Fruit fly (Drosophila melanogaster) whole organism, embryonic: ENCODE measurements around the gene CG43815.

Experiments
- Atf3 ChIP-seq: fragments of 200-800 bp; sonication (Bioruptor generic); optimal IDR thresholded peaks from 3 replicates; lab custom pipeline; 2016; ENCODE audit warnings: missing biosample characterization, missing genetic modification characterization
- Awh ChIP-seq: fragments of 200-800 bp; sonication (Bioruptor generic); IDR thresholded peaks from 2 replicates; pipeline ENCODE4, ENCODE4 v1.3.6; 2022; ENCODE audit warnings: missing biosample characterization, missing genetic modification characterization
- CG10209 ChIP-seq: fragments of 200-800 bp; sonication (Bioruptor generic); optimal IDR thresholded peaks from 3 replicates; lab custom pipeline; 2017; ENCODE audit warnings: missing biosample characterization, mild to moderate bottlenecking, missing genetic modification characterization, missing genetic modification reagents
- CG10565 ChIP-seq: fragments of 200-800 bp; sonication (Bioruptor generic); optimal IDR thresholded peaks from 3 replicates; lab custom pipeline; 2016; ENCODE audit warnings: missing biosample characterization, mild to moderate bottlenecking, missing genetic modification characterization
- CG10979 ChIP-seq: fragments of 200-800 bp; sonication (Bioruptor generic); optimal IDR thresholded peaks from 2 replicates; lab custom pipeline; 2018; ENCODE audit warnings: missing biosample characterization, mild to moderate bottlenecking, missing genetic modification characterization, moderate library complexity
- CG12155 ChIP-seq: fragments of 200-800 bp; sonication (Bioruptor generic); optimal IDR thresholded peaks from 3 replicates; lab custom pipeline; 2016; ENCODE audit warnings: missing biosample characterization, missing genetic modification characterization
- CG14710 ChIP-seq: fragments of 200-800 bp; sonication (Bioruptor generic); optimal IDR thresholded peaks from 3 replicates; lab custom pipeline; 2019; ENCODE audit warnings: missing biosample characterization, mild to moderate bottlenecking, missing genetic modification characterization, moderate library complexity
- CG15696 ChIP-seq: fragments of 200-800 bp; sonication (Bioruptor generic); optimal IDR thresholded peaks from 2 replicates; lab custom pipeline; 2019; ENCODE audit warnings: missing biosample characterization, mild to moderate bottlenecking, missing genetic modification characterization, moderate library complexity
- CG16779 ChIP-seq: fragments of 200-800 bp; sonication (Bioruptor generic); IDR thresholded peaks from 2 replicates; pipeline ENCODE4 v1.3.6; 2022; ENCODE audit warnings: missing biosample characterization, missing genetic modification characterization
- CG18262 ChIP-seq: fragments of 200-800 bp; optimal IDR thresholded peaks from 3 replicates; lab custom pipeline; 2019; ENCODE audit warnings: missing biosample characterization, mild to moderate bottlenecking, missing genetic modification characterization, moderate library complexity
- CG2678 ChIP-seq: fragments of 200-800 bp; sonication (Bioruptor generic); optimal IDR thresholded peaks from 3 replicates; lab custom pipeline; 2019; ENCODE audit warnings: missing biosample characterization, mild to moderate bottlenecking, missing genetic modification characterization, moderate library complexity
- CG2712 ChIP-seq: fragments of 200-800 bp; optimal IDR thresholded peaks from 3 replicates; lab custom pipeline; 2019; ENCODE audit warnings: missing biosample characterization, mild to moderate bottlenecking, missing genetic modification characterization, moderate library complexity
- CG30403 ChIP-seq: fragments of 200-800 bp; sonication (Bioruptor generic); optimal IDR thresholded peaks from 3 replicates; lab custom pipeline; 2016; ENCODE audit warnings: missing biosample characterization, missing genetic modification characterization
- CG3163 ChIP-seq: fragments of 200-800 bp; sonication (Bioruptor generic); optimal IDR thresholded peaks from 3 replicates; lab custom pipeline; 2016; ENCODE audit warnings: missing biosample characterization, missing genetic modification characterization
- CG4820 ChIP-seq: fragments of 200-800 bp; sonication (Bioruptor generic); optimal IDR thresholded peaks from 3 replicates; lab custom pipeline; 2016; ENCODE audit warnings: missing biosample characterization, missing genetic modification characterization
- CG6175 ChIP-seq: fragments of 200-800 bp; sonication (Bioruptor generic); IDR thresholded peaks from 3 replicates; pipeline ENCODE4 v1.3.6; 2022; ENCODE audit warnings: missing biosample characterization, missing genetic modification characterization
- CG6654 ChIP-seq: fragments of 200-800 bp; sonication (Bioruptor generic); optimal IDR thresholded peaks from 2 replicates; lab custom pipeline; 2017; ENCODE audit warnings: missing biosample characterization, mild to moderate bottlenecking, missing genetic modification characterization
- CG6689 ChIP-seq: fragments of 200-800 bp; sonication (Bioruptor generic); IDR thresholded peaks from 2 replicates; pipeline ENCODE4 v1.3.6; 2022; ENCODE audit warnings: missing biosample characterization, missing genetic modification characterization
- CG7839 ChIP-seq: fragments of 200-800 bp; sonication (Bioruptor generic); optimal IDR thresholded peaks from 3 replicates; lab custom pipeline; 2018; ENCODE audit warnings: missing biosample characterization, mild to moderate bottlenecking, missing genetic modification characterization, moderate library complexity
- CG8944 ChIP-seq: fragments of 200-800 bp; sonication (Bioruptor generic); optimal IDR thresholded peaks from 3 replicates; lab custom pipeline; 2016; ENCODE audit warnings: missing biosample characterization, missing genetic modification characterization
- Camta ChIP-seq: fragments of 200-800 bp; sonication (Bioruptor generic); optimal IDR thresholded peaks from 2 replicates; lab custom pipeline; 2016; ENCODE audit warnings: missing biosample characterization, missing genetic modification characterization
- Dfd ChIP-seq, 2 experiments: fragments of >200 bp; optimal IDR thresholded peaks; 2 replicates each; lab custom pipeline; 2017; ENCODE audit warnings: missing biosample characterization in 2 of 2, missing genetic modification characterization in 2 of 2
- ERR ChIP-seq: fragments of 200-800 bp; sonication (Bioruptor generic); optimal IDR thresholded peaks from 2 replicates; lab custom pipeline; 2016; ENCODE audit warnings: missing biosample characterization, missing genetic modification characterization
- NC2α ChIP-seq: fragments of 200-800 bp; sonication (Bioruptor generic); optimal IDR thresholded peaks from 2 replicates; lab custom pipeline; 2016; ENCODE audit warnings: missing biosample characterization, missing genetic modification characterization
- Oli ChIP-seq: fragments of 200-800 bp; sonication (Bioruptor generic); optimal IDR thresholded peaks from 2 replicates; lab custom pipeline; 2018; ENCODE audit warnings: missing biosample characterization, mild to moderate bottlenecking, missing genetic modification characterization, moderate library complexity
- Poxn ChIP-seq: fragments of 200-800 bp; sonication (Bioruptor generic); IDR thresholded peaks from 2 replicates; pipeline ENCODE4 v1.3.6; 2022; ENCODE audit warnings: missing biosample characterization, missing genetic modification characterization
- Side ChIP-seq: fragments of 200-800 bp; sonication (Bioruptor generic); optimal IDR thresholded peaks from 2 replicates; lab custom pipeline; 2016; ENCODE audit warnings: missing biosample characterization, missing genetic modification characterization
- Six4 ChIP-seq: fragments of 200-800 bp; sonication (Bioruptor generic); optimal IDR thresholded peaks from 2 replicates; lab custom pipeline; 2016; ENCODE audit warnings: missing biosample characterization, missing genetic modification characterization
- Usf ChIP-seq: fragments of 200-800 bp; sonication (Bioruptor generic); optimal IDR thresholded peaks from 2 replicates; lab custom pipeline; 2017; ENCODE audit warnings: missing genotype, missing biosample characterization, missing genetic modification characterization
- chn ChIP-seq: fragments of 200-800 bp; sonication (Bioruptor generic); optimal IDR thresholded peaks from 2 replicates; lab custom pipeline; 2016; ENCODE audit warnings: missing biosample characterization, missing genetic modification characterization
- ci ChIP-seq: fragments of 200-800 bp; sonication (Bioruptor generic); IDR thresholded peaks from 3 replicates; pipeline ENCODE4 v1.3.6; 2022; ENCODE audit warnings: missing biosample characterization, missing genetic modification characterization
- croc ChIP-seq: fragments of 200-800 bp; sonication (Bioruptor generic); conservative IDR thresholded peaks from 3 replicates; pipeline ENCODE4 v1.3.6; 2022; ENCODE audit warnings: missing biosample characterization, missing genetic modification characterization
- dpn ChIP-seq, 2 experiments: fragments of 200-800 bp; sonication (Bioruptor generic); optimal IDR thresholded peaks; 3 replicates each; lab custom pipeline; 2016; ENCODE audit warnings: missing biosample characterization in 2 of 2, missing genetic modification characterization in 2 of 2
- dysf ChIP-seq: fragments of 200-800 bp; sonication (Bioruptor generic); IDR thresholded peaks from 3 replicates; pipeline ENCODE4 v1.3.6; 2022; ENCODE audit warnings: missing biosample characterization, missing genetic modification characterization
- eve ChIP-seq, 2 experiments: fragments of >200 bp; optimal IDR thresholded peaks; 2 replicates each; lab custom pipeline; 2017; ENCODE audit warnings: missing biosample characterization in 2 of 2, missing genetic modification characterization in 2 of 2
- gem ChIP-seq: fragments of 200-800 bp; sonication (Bioruptor generic); optimal IDR thresholded peaks from 2 replicates; lab custom pipeline; 2019; ENCODE audit warnings: missing biosample characterization, mild to moderate bottlenecking, missing genetic modification characterization, moderate library complexity
- gsb ChIP-seq: fragments of 200-800 bp; sonication (Bioruptor generic); IDR thresholded peaks from 2 replicates; pipeline ENCODE4 v1.3.6; 2022; ENCODE audit warnings: missing biosample characterization, missing genetic modification characterization
- hth ChIP-seq: fragments of >200 bp; optimal IDR thresholded peaks from 2 replicates; lab custom pipeline; 2017; ENCODE audit warnings: inconsistent platforms
- nau ChIP-seq: fragments of 200-800 bp; sonication (Bioruptor generic); optimal IDR thresholded peaks from 3 replicates; lab custom pipeline; 2017; ENCODE audit warnings: missing biosample characterization, mild to moderate bottlenecking, missing genetic modification characterization, missing genetic modification reagents
- org-1 ChIP-seq: fragments of 200-800 bp; sonication (Bioruptor generic); optimal IDR thresholded peaks from 2 replicates; lab custom pipeline; 2017; ENCODE audit warnings: missing biosample characterization, missing genetic modification characterization
- otp ChIP-seq: fragments of 200-800 bp; sonication (Bioruptor generic); IDR thresholded peaks from 3 replicates; pipeline ENCODE4, ENCODE4 v1.3.6; 2022; ENCODE audit warnings: missing biosample characterization, missing genetic modification characterization
- pan ChIP-seq, 4 experiments: fragments of >200 bp in 3 of 4; fragments of 200-800 bp in 1 of 4; sonication (Bioruptor generic) in 1 of 4; optimal IDR thresholded peaks in 3 of 4; IDR thresholded peaks in 1 of 4; 2 replicates each; pipeline versions ENCODE4 v1.3.6 to Lab custom; 2017 to 2022; ENCODE audit warnings: missing biosample characterization in 2 of 4, missing genetic modification characterization in 2 of 4, mixed read lengths in 1 of 4
- pnt ChIP-seq: fragments of 200-800 bp; sonication (Bioruptor generic); optimal IDR thresholded peaks from 3 replicates; lab custom pipeline; 2016; ENCODE audit warnings: missing biosample characterization, missing genetic modification characterization
- prd ChIP-seq, 3 experiments: fragments of >200 bp in 2 of 3; fragments of 200-800 bp in 1 of 3; sonication (Bioruptor generic) in 1 of 3; optimal IDR thresholded peaks in 2 of 3; IDR thresholded peaks in 1 of 3; 2 replicates in 2 of 3; 3 replicates in 1 of 3; pipeline versions ENCODE4 v1.3.6 to Lab custom; 2017 to 2022; ENCODE audit warnings: missing biosample characterization in 1 of 3, missing genetic modification characterization in 1 of 3
- pum ChIP-seq: fragments of 200-800 bp; sonication (Bioruptor generic); optimal IDR thresholded peaks from 2 replicates; lab custom pipeline; 2016; ENCODE audit warnings: missing biosample characterization, missing genetic modification characterization
- ro ChIP-seq: fragments of 200-800 bp; sonication (Bioruptor generic); IDR thresholded peaks from 2 replicates; pipeline ENCODE4 v1.3.6; 2022; ENCODE audit warnings: missing biosample characterization, missing genetic modification characterization
- seq ChIP-seq: fragments of 200-800 bp; sonication (Bioruptor generic); IDR thresholded peaks from 2 replicates; pipeline ENCODE4 v1.3.6; 2022; ENCODE audit warnings: missing biosample characterization, missing genetic modification characterization
- sim ChIP-seq: fragments of 200-800 bp; sonication (Bioruptor generic); IDR thresholded peaks from 2 replicates; pipeline ENCODE4 v1.3.6; 2022; ENCODE audit warnings: missing biosample characterization, missing genetic modification characterization
- vfl ChIP-seq: fragments of 200-800 bp; sonication (Bioruptor generic); optimal IDR thresholded peaks from 2 replicates; lab custom pipeline; 2016; ENCODE audit warnings: missing biosample characterization, missing genetic modification characterization
- vvl ChIP-seq: fragments of 200-800 bp; sonication (Bioruptor generic); IDR thresholded peaks from 2 replicates; pipeline ENCODE4 v1.3.6; 2022; ENCODE audit warnings: missing biosample characterization, missing genetic modification characterization

Gene CG43815

dm6 chr2L:3532973-3533525 is 43.0 kb upstream of the CG43815 start (continued):
- TF ChIP-seq CG6689 (GFP tag; lab: Robert Waterston, UW) (peak; percentile 65), prd (optimal IDR thresholded peaks at IDR 0.05; lab: Kevin White, UChicago) (no peak), prd (GFP tag; IDR thresholded peaks at IDR 0.05; lab: Robert Waterston, UW) (peak; percentile 95), vfl (no peak), eve (GFP tag; optimal IDR thresholded peaks at IDR 0.05; lab: Kevin White, UChicago) (peak in 1 of 2 experiments; percentile 94), hth (lab: Kevin White, UChicago) (no peak), nau (GFP tag; lab: Kevin White, UChicago) (no peak), org-1 (GFP tag; lab: Kevin White, UChicago) (peak; percentile 24), croc (GFP tag; lab: Robert Waterston, UW) (0 out of 3 replicates have a peak, but pooled peaks have one; percentile 40), gem (tag; lab: Kevin White, UChicago) (peak; percentile 67), Oli (tag; lab: Kevin White, UChicago) (peak; percentile 56), ERR (no peak), CG4820 (GFP tag; lab: Kevin White, UChicago) (peak; percentile 52), gsb (no peak), CG8944 (GFP tag; lab: Kevin White, UChicago) (peak; percentile 36), CG16779 (GFP tag; lab: Robert Waterston, UW) (no peak), CG2678 (tag; lab: Kevin White, UChicago) (peak; percentile 21), dpn (GFP tag; optimal IDR thresholded peaks at IDR 0.05; lab: Kevin White, UChicago) (peak; percentile 51 to 53), CG10209 (GFP tag; lab: Kevin White, UChicago) (peak; percentile 27), ro (no peak), CG10565 (peak; percentile 21), otp (GFP tag; lab: Robert Waterston, UW) (peak; percentile 81), Awh (GFP tag; lab: Robert Waterston, UW) (0 out of 2 replicates have a peak, but pooled peaks have one; percentile 10), CG7839 (tag; lab: Kevin White, UChicago) (peak; percentile 44), Dfd (GFP tag; optimal IDR thresholded peaks at IDR 0.05; lab: Kevin White, UChicago) (no peak), ci (GFP tag; lab: Robert Waterston, UW) (peak; percentile 62; the same call in 2 of the 3 replicates), CG15696 (tag; lab: Kevin White, UChicago) (peak; percentile 88), CG6175 (GFP tag; lab: Robert Waterston, UW) (no peak), Atf3 (GFP tag; lab: Kevin White, UChicago) (peak; percentile 17), Usf (GFP tag; lab: Kevin White, UChicago) (peak; percentile 28), sim (GFP tag; lab: Robert Waterston, UW) (no peak), CG14710 (tag; lab: Kevin White, UChicago) (peak; percentile 63), chn (peak; percentile 52), Six4 (GFP tag; lab: Kevin White, UChicago) (peak; percentile 12), CG2712 (peak; percentile 69), NC2α (GFP tag; lab: Kevin White, UChicago) (no peak), CG18262 (tag; lab: Kevin White, UChicago) (peak; percentile 66), pnt (GFP tag; lab: Kevin White, UChicago) (peak; percentile 55), Poxn (GFP tag; lab: Robert Waterston, UW) (no peak), vvl (GFP tag; lab: Robert Waterston, UW) (peak; percentile 38; the same call in 1 of the 2 replicates), pan (optimal IDR thresholded peaks at IDR 0.05; lab: Kevin White, UChicago) (no peak), pan (GFP tag; optimal IDR thresholded peaks at IDR 0.05 in 1 of 2, IDR thresholded peaks at IDR 0.05 in 1 of 2) (peak in 1 of 2 experiments; percentile 65), Camta (GFP tag; lab: Kevin White, UChicago) (no peak), seq (GFP tag; lab: Robert Waterston, UW) (no peak), CG12155 (GFP tag; lab: Kevin White, UChicago) (peak; percentile 45), CG3163 (peak; percentile 7), CG30403 (peak; percentile 46), CG6654 (GFP tag; lab: Kevin White, UChicago) (peak; percentile 4), CG10979 (tag; lab: Kevin White, UChicago) (peak; percentile 73), pum (GFP tag; lab: Kevin White, UChicago) (peak; percentile 46), dysf (GFP tag; lab: Robert Waterston, UW) (peak; percentile 42; the same call in 1 of the 3 replicates), Side (GFP tag; lab: Kevin White, UChicago) (peak; percentile 49)
